Worm (Caenorhabditis elegans): ENCODE results near the gene neg-1.

DNA sequence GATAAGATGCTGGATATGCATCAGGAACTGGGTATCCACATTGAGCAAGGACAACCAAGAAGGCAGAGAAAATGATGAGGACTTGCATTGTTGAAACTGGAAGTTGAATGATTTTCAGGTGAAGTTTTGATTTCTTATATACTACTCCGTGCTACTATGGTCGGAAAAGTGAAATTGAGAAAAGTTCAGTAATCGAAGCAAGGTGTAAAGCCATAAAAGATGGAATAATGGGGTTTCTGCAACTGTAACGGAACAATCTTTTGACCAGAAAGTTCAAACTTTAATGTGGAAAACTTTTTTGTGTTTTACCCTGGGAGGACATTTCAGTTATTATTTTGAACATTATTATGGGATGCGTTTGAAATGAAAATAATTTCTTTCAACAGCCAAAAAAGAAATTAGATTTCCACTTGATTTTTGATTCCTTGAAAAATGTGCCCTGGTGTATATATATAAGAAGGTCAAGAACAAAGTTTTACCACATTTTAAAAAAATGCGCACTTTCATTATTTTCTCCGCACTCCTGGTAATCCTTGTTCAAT, 49.3 kb upstream of the neg-1 start, which contains the start of the genes Y47D7A.9 and Y47D7A.19:
- TF ChIP-seq tbx-2 (tag; optimal IDR thresholded peaks at IDR 0.05) (no peak), pqm-1 (tag; optimal IDR thresholded peaks at IDR 0.05) (no peak), unc-86 (tag; optimal IDR thresholded peaks at IDR 0.05) (no peak), ttx-3 (tag; optimal IDR thresholded peaks at IDR 0.05) (no peak), lin-11 (tag; optimal IDR thresholded peaks at IDR 0.05) (no peak), ceh-18 (tag; optimal IDR thresholded peaks at IDR 0.05) (no peak), sox-4 (tag; optimal IDR thresholded peaks at IDR 0.05) (no peak), nhr-11 (tag; optimal IDR thresholded peaks at IDR 0.05) (no peak), fkh-6 (tag; optimal IDR thresholded peaks at IDR 0.05) (no peak), ceh-30 (tag; optimal IDR thresholded peaks at IDR 0.05) (no peak), ceh-6 (GFP tag; optimal IDR thresholded peaks at IDR 0.05) (no peak)

All from whole organism, late embryonic.